Worm (Caenorhabditis elegans): ENCODE measurements around the gene BE10.3.

BE10.3 gene

DNA sequence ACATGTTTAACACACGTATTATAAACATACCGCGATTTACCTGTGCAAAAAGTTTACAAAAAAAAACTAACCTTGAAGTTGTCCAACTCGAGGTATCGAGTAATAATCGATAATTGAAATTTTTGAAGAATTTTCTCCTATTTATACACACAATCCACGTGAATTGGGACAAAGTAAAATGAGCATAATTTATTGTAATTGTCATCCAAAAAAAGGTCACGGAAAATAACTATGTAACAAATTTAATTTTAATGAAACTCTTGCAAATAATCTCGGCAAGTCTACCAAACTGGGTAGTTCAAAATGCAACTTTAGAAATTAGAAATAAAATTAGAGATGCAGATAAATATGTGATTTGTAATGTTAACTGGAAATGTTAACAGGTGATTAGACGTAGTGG is 47.6 kb downstream of the BE10.3 start, which contains the start of gene Y37D8A.5:
Gene Y37D8A.5 (minus strand): TSS at position 101 of the 400 bp plus-strand sequence.
- TF ChIP-seq efl-1 (optimal IDR thresholded peaks at IDR 0.05) = no peak
- peak in 1 of 2 experiments; percentile 19 for TF ChIP-seq efl-1 (GFP tag; optimal IDR thresholded peaks at IDR 0.05 in 1 of 2)
- no peak for TF ChIP-seq mef-2 (tag; optimal IDR thresholded peaks at IDR 0.05)
- no peak for TF ChIP-seq sup-37 (GFP tag; optimal IDR thresholded peaks at IDR 0.05)
- TF ChIP-seq C16A3.4 (tag; optimal IDR thresholded peaks at IDR 0.05) = no peak
- TF ChIP-seq hlh-4 (tag; optimal IDR thresholded peaks at IDR 0.05) = no peak
- TF ChIP-seq elt-2 (tag; optimal IDR thresholded peaks at IDR 0.05) = no peak
- no peak for TF ChIP-seq snu-23 (GFP tag; optimal IDR thresholded peaks at IDR 0.05)
- no peak for TF ChIP-seq ces-1 (GFP tag; optimal IDR thresholded peaks at IDR 0.05)

DNA sequence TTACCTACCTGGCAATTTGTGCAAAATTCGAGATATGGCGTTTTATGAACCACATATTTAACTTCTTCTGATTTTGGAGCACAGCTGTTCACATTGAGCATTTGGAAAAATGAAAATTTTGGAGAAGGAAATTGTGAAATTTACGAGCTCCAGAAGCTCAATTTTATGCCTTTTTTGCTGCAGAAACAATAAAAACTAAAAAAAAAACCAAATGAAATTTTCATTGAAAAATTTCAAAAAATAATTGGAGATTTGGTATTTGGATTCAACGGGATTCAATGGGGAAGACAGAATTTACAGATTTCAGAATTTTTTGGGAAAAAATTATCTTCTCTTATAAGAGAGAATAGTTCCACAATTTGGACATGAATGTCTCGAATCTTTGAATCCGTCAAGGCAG is 48.8 kb downstream of the BE10.3 start, which contains the start of gene Y37D8A.26:
Gene Y37D8A.26 (minus strand): TSS at position 101 of the 400 bp plus-strand sequence.
- no peak for TF ChIP-seq ztf-4 (tag; optimal IDR thresholded peaks at IDR 0.05)
- TF ChIP-seq mep-1 (tag; optimal IDR thresholded peaks at IDR 0.05) = no peak
- TF ChIP-seq hlh-4 (tag; optimal IDR thresholded peaks at IDR 0.05) = no peak
- no peak for TF ChIP-seq xbp-1 (tag; optimal IDR thresholded peaks at IDR 0.05)
- TF ChIP-seq efl-1 (optimal IDR thresholded peaks at IDR 0.05) = no peak
- TF ChIP-seq efl-1 (GFP tag; optimal IDR thresholded peaks at IDR 0.05 in 1 of 2) = no peak
- no peak for TF ChIP-seq mdl-1 (tag; optimal IDR thresholded peaks at IDR 0.05)
- no peak for TF ChIP-seq isw-1 (GFP tag; IDR thresholded peaks at IDR 0.05)
- TF ChIP-seq F16B12.6 (tag; optimal IDR thresholded peaks at IDR 0.05) = no peak
- no peak for TF ChIP-seq vab-15 (tag; optimal IDR thresholded peaks at IDR 0.05)
- no peak for TF ChIP-seq aly-2 (tag; optimal IDR thresholded peaks at IDR 0.05)
- TF ChIP-seq swsn-7 (tag; optimal IDR thresholded peaks at IDR 0.05) = no peak
- TF ChIP-seq lin-14 (GFP tag; optimal IDR thresholded peaks at IDR 0.05) = no peak
- TF ChIP-seq snu-23 (GFP tag; optimal IDR thresholded peaks at IDR 0.05) = no peak
- no peak for TF ChIP-seq C16A3.4 (tag; optimal IDR thresholded peaks at IDR 0.05)
- no peak for TF ChIP-seq dpl-1 (GFP tag; optimal IDR thresholded peaks at IDR 0.05)
- no peak for TF ChIP-seq elt-2 (tag; optimal IDR thresholded peaks at IDR 0.05)
- no peak for TF ChIP-seq elt-3 (tag; optimal IDR thresholded peaks at IDR 0.05)
- TF ChIP-seq lir-3 (tag; optimal IDR thresholded peaks at IDR 0.05; ENCODE audit: poor library complexity) = no peak
- no peak for TF ChIP-seq lsy-2 (tag; optimal IDR thresholded peaks at IDR 0.05)
- TF ChIP-seq irx-1 (tag; optimal IDR thresholded peaks at IDR 0.05) = no peak

DNA sequence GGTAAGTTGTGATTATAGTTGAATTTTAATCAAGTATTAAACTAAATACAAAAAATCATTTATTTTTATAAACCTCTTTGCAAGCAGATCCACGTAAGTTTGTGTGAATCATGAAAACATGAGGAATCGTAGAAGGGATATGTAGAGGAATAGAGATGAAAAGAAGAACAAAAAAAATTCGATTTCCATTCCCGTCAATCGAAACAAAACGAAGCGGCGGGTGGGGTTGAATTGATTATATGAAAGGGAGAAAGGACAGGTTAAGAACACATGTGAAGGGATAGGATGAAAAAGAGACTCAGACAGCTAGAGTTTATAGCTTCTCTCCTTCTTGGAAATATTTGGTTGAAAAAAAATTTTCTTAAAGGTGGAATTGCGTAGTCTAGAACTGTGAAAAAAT is 52.3 kb downstream of the BE10.3 start:
- TF ChIP-seq dsc-1 (tag; optimal IDR thresholded peaks at IDR 0.05) = no peak
- TF ChIP-seq snu-23 (GFP tag; optimal IDR thresholded peaks at IDR 0.05) = peak; percentile 28
- TF ChIP-seq nhr-85 (tag) = peak; percentile 80
- no peak for TF ChIP-seq lir-3 (tag; optimal IDR thresholded peaks at IDR 0.05; ENCODE audit: poor library complexity)
- TF ChIP-seq nhr-77 (tag; optimal IDR thresholded peaks at IDR 0.05) = no peak
- no peak for TF ChIP-seq ceh-63 (GFP tag; optimal IDR thresholded peaks at IDR 0.05)
- TF ChIP-seq isw-1 (GFP tag; IDR thresholded peaks at IDR 0.05) = no peak
- TF ChIP-seq elt-3 (tag; optimal IDR thresholded peaks at IDR 0.05) = peak in 1 of 6 experiments; percentile 16
- TF ChIP-seq nhr-84 (tag; optimal IDR thresholded peaks at IDR 0.05) = no peak
- peak in 1 of 2 experiments; percentile 14 for TF ChIP-seq lsy-2 (tag; optimal IDR thresholded peaks at IDR 0.05)
- peak in 1 of 3 experiments; percentile 7 for TF ChIP-seq dpl-1 (GFP tag; optimal IDR thresholded peaks at IDR 0.05)
- TF ChIP-seq nhr-47 (tag; optimal IDR thresholded peaks at IDR 0.05) = peak; percentile 5
- TF ChIP-seq blmp-1 (tag; optimal IDR thresholded peaks at IDR 0.05) = peak; percentile 97
- TF ChIP-seq mef-2 (tag; optimal IDR thresholded peaks at IDR 0.05) = no peak
- peak; percentile 54 for TF ChIP-seq lin-14 (GFP tag; optimal IDR thresholded peaks at IDR 0.05)
- TF ChIP-seq ets-5 (GFP tag; IDR thresholded peaks at IDR 0.05) = no peak
- TF ChIP-seq hlh-4 (tag; optimal IDR thresholded peaks at IDR 0.05) = no peak
- no peak for TF ChIP-seq mab-9 (GFP tag; IDR thresholded peaks at IDR 0.05)
- TF ChIP-seq ceh-82 (tag; optimal IDR thresholded peaks at IDR 0.05) = no peak
- TF ChIP-seq aha-1 (tag; optimal IDR thresholded peaks at IDR 0.05) = no peak
- no peak for TF ChIP-seq nhr-11 (tag; optimal IDR thresholded peaks at IDR 0.05)
- TF ChIP-seq fkh-10 (GFP tag; optimal IDR thresholded peaks at IDR 0.05) = no peak
- TF ChIP-seq Y116A8C.19 (tag; optimal IDR thresholded peaks at IDR 0.05; ENCODE audit: borderline replicate concordance) = no peak
- no peak for TF ChIP-seq skn-1 (tag; optimal IDR thresholded peaks at IDR 0.05)
- TF ChIP-seq swsn-7 (tag; optimal IDR thresholded peaks at IDR 0.05) = no peak
